Worm (Caenorhabditis elegans) whole organism, L4 larva: Measurements from ENCODE around the gene C14C6.6.

Experiments
- D1046.2 ChIP-seq: fragments of 200-800 bp; sonication (Bioruptor generic); IDR thresholded peaks from 2 replicates; pipeline ENCODE4 v1.3.6; 2022; ENCODE audit warnings: missing genetic modification characterization, missing compliant biosample characterization
- F10B5.3 ChIP-seq: sonication (generic microtip); optimal IDR thresholded peaks from 2 replicates; lab custom pipeline; 2016; ENCODE audit warnings: mild to moderate bottlenecking, missing genetic modification characterization, missing compliant biosample characterization
- F26F4.8 ChIP-seq: fragments of 200-800 bp; sonication (Bioruptor generic); conservative IDR thresholded peaks from 2 replicates; pipeline ENCODE4 v1.3.6; 2022; ENCODE audit warnings: missing genetic modification characterization, missing compliant biosample characterization
- F44E2.7 ChIP-seq: fragments of 200-800 bp; sonication (Bioruptor generic); IDR thresholded peaks from 2 replicates; pipeline ENCODE4 v2.1.2; 2022; ENCODE audit warnings: missing genetic modification characterization, missing compliant biosample characterization
- Y5F2A.4 ChIP-seq: fragments of 200-800 bp; sonication (Bioruptor generic); optimal IDR thresholded peaks from 2 replicates; lab custom pipeline; 2018; ENCODE audit warnings: mild to moderate bottlenecking, missing genetic modification characterization, missing compliant biosample characterization
- ZK337.2 ChIP-seq: fragments of 200-800 bp; sonication (Bioruptor generic); IDR thresholded peaks from 2 replicates; pipeline ENCODE4 v1.3.6; 2022; ENCODE audit warnings: missing genetic modification reagents, missing genetic modification characterization, missing compliant biosample characterization
- aly-2 ChIP-seq: sonication (generic microtip); optimal IDR thresholded peaks from 2 replicates; lab custom pipeline; 2018; ENCODE audit warnings: missing biosample characterization, missing genetic modification characterization
- ama-1 ChIP-seq: fragments of 150-350 bp; optimal IDR thresholded peaks from 2 replicates; lab custom pipeline; 2014; ENCODE audit warnings: inconsistent platforms, mixed read lengths
- ceh-20 ChIP-seq: fragments of 200-800 bp; sonication (Bioruptor generic); IDR thresholded peaks from 2 replicates; pipeline ENCODE4 v1.3.6; 2022; ENCODE audit warnings: missing genetic modification reagents, missing genetic modification characterization, missing compliant biosample characterization
- ceh-82 ChIP-seq: sonication (generic microtip); optimal IDR thresholded peaks from 2 replicates; lab custom pipeline; 2017; ENCODE audit warnings: missing biosample characterization, missing genetic modification characterization
- ces-1 ChIP-seq: fragments of 150-350 bp; sonication (generic microtip); optimal IDR thresholded peaks from 4 replicates; lab custom pipeline; 2014; ENCODE audit warnings: missing biosample characterization, missing genetic modification reagents, missing genetic modification characterization
- daf-16 ChIP-seq, 3 experiments: sonication (generic microtip); optimal IDR thresholded peaks; 2 replicates each; lab custom pipeline; 2016 to 2017; ENCODE audit warnings: missing genetic modification characterization in 3 of 3, missing genetic modification reagents in 3 of 3, mild to moderate bottlenecking in 2 of 3, missing compliant biosample characterization in 2 of 3, missing biosample characterization in 1 of 3, moderate library complexity in 1 of 3
- dmd-6 ChIP-seq: fragments of 200-800 bp; sonication (Bioruptor generic); IDR thresholded peaks from 2 replicates; pipeline ENCODE4 v1.3.6; 2022; ENCODE audit warnings: missing genetic modification reagents, missing genetic modification characterization, missing compliant biosample characterization
- dmd-9 ChIP-seq: fragments of 200-800 bp; sonication (Bioruptor generic); IDR thresholded peaks from 2 replicates; pipeline ENCODE4 v1.3.6; 2022; ENCODE audit warnings: missing genetic modification reagents, missing genetic modification characterization, missing compliant biosample characterization
- duxl-1 ChIP-seq: sonication (generic microtip); optimal IDR thresholded peaks from 2 replicates; lab custom pipeline; 2016; ENCODE audit warnings: mild to moderate bottlenecking, missing genetic modification characterization, moderate library complexity, missing compliant biosample characterization; ENCODE audit not compliant: poor library complexity
- fos-1 ChIP-seq: fragments of 150-350 bp; optimal IDR thresholded peaks from 2 replicates; lab custom pipeline; 2014; ENCODE audit warnings: missing biosample characterization, missing genetic modification characterization
- lin-1 ChIP-seq: fragments of 200-800 bp; sonication (Bioruptor generic); IDR thresholded peaks from 2 replicates; pipeline ENCODE4 v1.3.6; 2022; ENCODE audit warnings: missing genetic modification reagents, missing genetic modification characterization, missing compliant biosample characterization
- lin-13 ChIP-seq: fragments of 150-350 bp; optimal IDR thresholded peaks from 2 replicates; lab custom pipeline; 2014; ENCODE audit warnings: missing biosample characterization, missing genetic modification reagents, missing genetic modification characterization
- lin-38 ChIP-seq: fragments of 200-800 bp; sonication (Bioruptor generic); IDR thresholded peaks from 2 replicates; pipeline ENCODE4 v1.3.6; 2022; ENCODE audit warnings: missing genetic modification reagents, missing genetic modification characterization, missing compliant biosample characterization
- lin-39 ChIP-seq: fragments of 150-350 bp; optimal IDR thresholded peaks from 2 replicates; lab custom pipeline; 2014; ENCODE audit warnings: missing biosample characterization, missing genetic modification reagents, missing genetic modification characterization
- lsy-2 ChIP-seq, 2 experiments: fragments of 150-350 bp in 1 of 2; sonication (generic microtip) in 1 of 2; optimal IDR thresholded peaks; 2 replicates each; lab custom pipeline; 2014 to 2017; ENCODE audit warnings: missing biosample characterization in 2 of 2, missing genetic modification characterization in 2 of 2
- madf-5 ChIP-seq, 2 experiments: fragments of 200-800 bp; sonication (Bioruptor generic); IDR thresholded peaks; 2 replicates each; pipeline ENCODE4 v1.3.6; 2022; ENCODE audit warnings: missing compliant biosample characterization in 2 of 2, missing genetic modification characterization in 2 of 2
- mdt-29 ChIP-seq: fragments of 200-800 bp; sonication (Bioruptor generic); IDR thresholded peaks from 2 replicates; pipeline ENCODE4 v1.3.6; 2022; ENCODE audit warnings: missing genetic modification reagents, missing genetic modification characterization, missing compliant biosample characterization
- nhr-28 ChIP-seq: fragments of 150-350 bp; optimal IDR thresholded peaks from 2 replicates; lab custom pipeline; 2014; ENCODE audit warnings: missing biosample characterization, missing genetic modification characterization
- nhr-41 ChIP-seq: fragments of 200-800 bp; sonication (Bioruptor generic); IDR thresholded peaks from 2 replicates; pipeline ENCODE4 v1.3.6; 2022; ENCODE audit warnings: missing genetic modification reagents, missing genetic modification characterization, missing compliant biosample characterization
- nhr-42 ChIP-seq: fragments of 200-800 bp; sonication (Bioruptor generic); IDR thresholded peaks from 2 replicates; pipeline ENCODE4 v1.3.6; 2022; ENCODE audit warnings: missing genetic modification characterization, missing compliant biosample characterization
- nhr-6 ChIP-seq: fragments of 150-350 bp; optimal IDR thresholded peaks from 2 replicates; lab custom pipeline; 2014; ENCODE audit warnings: missing biosample characterization, missing genetic modification characterization
- pqm-1 ChIP-seq: sonication (generic microtip); optimal IDR thresholded peaks from 2 replicates; lab custom pipeline; 2017; ENCODE audit warnings: missing biosample characterization, missing genetic modification characterization
- rbr-2 ChIP-seq: sonication (generic microtip); optimal IDR thresholded peaks from 2 replicates; lab custom pipeline; 2016; ENCODE audit warnings: missing genotype, missing genetic modification characterization, missing compliant biosample characterization
- set-16 ChIP-seq: fragments of 200-800 bp; sonication (Bioruptor generic); IDR thresholded peaks from 2 replicates; pipeline ENCODE4 v1.3.6; 2022; ENCODE audit warnings: missing genetic modification reagents, missing genetic modification characterization, missing compliant biosample characterization
- skn-1 ChIP-seq: fragments of 150-350 bp; optimal IDR thresholded peaks from 2 replicates; lab custom pipeline; 2014; ENCODE audit warnings: missing biosample characterization, missing genetic modification characterization
- snpc-4 ChIP-seq: fragments of 150-350 bp; optimal IDR thresholded peaks from 2 replicates; lab custom pipeline; 2014; ENCODE audit warnings: missing biosample characterization, missing genetic modification characterization
- spr-1 ChIP-seq: sonication (generic microtip); optimal IDR thresholded peaks from 2 replicates; lab custom pipeline; 2016; ENCODE audit warnings: mild to moderate bottlenecking, missing genetic modification characterization, missing compliant biosample characterization
- tra-1 ChIP-seq: fragments of 200-800 bp; sonication (Bioruptor generic); IDR thresholded peaks from 2 replicates; pipeline ENCODE4 v1.3.6; 2022; ENCODE audit warnings: missing genetic modification reagents, missing genetic modification characterization, missing compliant biosample characterization
- unc-39 ChIP-seq: sonication (generic microtip); optimal IDR thresholded peaks from 2 replicates; lab custom pipeline; 2017; ENCODE audit warnings: missing biosample characterization, missing genetic modification characterization
- unc-62 ChIP-seq, 3 experiments: fragments of 150-350 bp in 1 of 3; sonication (generic microtip); optimal IDR thresholded peaks in 2 of 3; peaks in 1 of 3; 1 replicate in 1 of 3; 2 replicates in 2 of 3; lab custom pipeline; 2014 to 2017; ENCODE audit warnings: missing biosample characterization in 3 of 3, missing genetic modification characterization in 3 of 3, missing genetic modification reagents in 3 of 3, missing genotype in 1 of 3
- zag-1 ChIP-seq: fragments of 150-350 bp; optimal IDR thresholded peaks from 2 replicates; lab custom pipeline; 2014; ENCODE audit warnings: missing biosample characterization, missing genetic modification characterization
- ztf-7 ChIP-seq: fragments of 150-350 bp; optimal IDR thresholded peaks from 2 replicates; lab custom pipeline; 2014; ENCODE audit warnings: missing biosample characterization, missing genetic modification characterization

Gene C14C6.6

ce11 chrV:556055-556454, 8.2 kb upstream of the C14C6.6 start, which contains the start of gene srx-8:
srx-8 (minus strand) TSS chrV:556155.
- TF ChIP-seq mdt-29 (GFP tag; lab: Robert Waterston, UW) (no peak), snpc-4 (tag; lab: Kevin White, UChicago) (no peak), D1046.2 (no peak), nhr-28 (no peak), zag-1 (tag; lab: Kevin White, UChicago) (no peak)
- TF ChIP-seq, all 104 proteins: peak for 0

- TF ChIP-seq fos-1 (tag; lab: Kevin White, UChicago) (no peak), F44E2.7 (GFP tag; lab: Robert Waterston, UW) (no peak), ztf-7 (tag; lab: Kevin White, UChicago) (no peak), duxl-1 (tag; lab: Kevin White, UChicago) (no peak), dmd-6 (no peak), F26F4.8 (GFP tag; lab: Robert Waterston, UW) (no peak), aly-2 (tag; lab: Kevin White, UChicago) (no peak), nhr-42 (no peak), lin-38 (GFP tag; lab: Robert Waterston, UW) (no peak), madf-5 (GFP tag; IDR thresholded peaks at IDR 0.05; lab: Robert Waterston, UW) (no peak), nhr-41 (no peak), Y5F2A.4 (GFP tag; lab: Kevin White, UChicago) (no peak), tra-1 (no peak), lin-13 (no peak), unc-39 (tag; lab: Kevin White, UChicago) (no peak), ceh-82 (tag; lab: Kevin White, UChicago) (no peak), spr-1 (tag; lab: Kevin White, UChicago) (no peak), lsy-2 (tag; optimal IDR thresholded peaks at IDR 0.05; lab: Kevin White, UChicago) (no peak), nhr-6 (tag; lab: Kevin White, UChicago) (no peak), lin-1 (GFP tag; lab: Robert Waterston, UW) (no peak)
- TF ChIP-seq, all 104 proteins: peak for 0
Observed at ce11 chrV:553067-553466, 5.2 kb upstream of the C14C6.6 start, which contains the start of gene C14C6.8. C14C6.8 (minus strand) TSS chrV:553167.

ce11 chrV:552406-552805, 4.5 kb upstream of the C14C6.6 start:
- no peak for TF ChIP-seq pqm-1
- TF ChIP-seq unc-62 (GFP tag; optimal IDR thresholded peaks at IDR 0.05 in 1 of 2; lab: Kevin White, UChicago) = peak in 1 of 2 experiments; percentile 91
- no peak for TF ChIP-seq unc-62 (tag; optimal IDR thresholded peaks at IDR 0.05; lab: Kevin White, UChicago)
- TF ChIP-seq rbr-2 (tag; lab: Kevin White, UChicago) = no peak
- TF ChIP-seq nhr-42 = no peak

ce11 chrV:543169-543568, 4.7 kb downstream of the C14C6.6 start, which contains the start of gene C14C6.3:
C14C6.3 (plus strand) TSS chrV:543469.
- no peak for TF ChIP-seq skn-1 (tag; lab: Kevin White, UChicago)
- TF ChIP-seq unc-62 (GFP tag; optimal IDR thresholded peaks at IDR 0.05 in 1 of 2; lab: Kevin White, UChicago) = peak in 1 of 2 experiments; percentile 5
- TF ChIP-seq unc-62 (tag; optimal IDR thresholded peaks at IDR 0.05; lab: Kevin White, UChicago) = no peak

- TF ChIP-seq daf-16 (GFP tag; optimal IDR thresholded peaks at IDR 0.05; lab: Kevin White, UChicago) (no peak), daf-16 (tag; optimal IDR thresholded peaks at IDR 0.05; lab: Kevin White, UChicago) (no peak), set-16 (no peak), ama-1 (lab: Kevin White, UChicago) (no peak), ces-1 (GFP tag; lab: Kevin White, UChicago) (no peak), lin-39 (no peak), F26F4.8 (GFP tag; lab: Robert Waterston, UW) (no peak), ceh-20 (no peak), F10B5.3 (tag; lab: Kevin White, UChicago) (no peak), nhr-6 (tag; lab: Kevin White, UChicago) (no peak), pqm-1 (no peak), dmd-6 (no peak), skn-1 (tag; lab: Kevin White, UChicago) (no peak), nhr-42 (no peak), ZK337.2 (GFP tag; lab: Robert Waterston, UW) (no peak), dmd-9 (no peak)
Observed at ce11 chrV:541470-541869, 6.4 kb downstream of the C14C6.6 start.
